Worm (Caenorhabditis elegans): ENCODE data around the gene sam-4.

- TF ChIP-seq lin-32 (GFP tag; optimal IDR thresholded peaks at IDR 0.05) (no peak), snpc-4 (tag; optimal IDR thresholded peaks at IDR 0.05) (no peak), nhr-76 (tag; optimal IDR thresholded peaks at IDR 0.05) (no peak), mab-5 (tag; optimal IDR thresholded peaks at IDR 0.05) (no peak), unc-62 (GFP tag; optimal IDR thresholded peaks at IDR 0.05) (no peak)
These were observed 11.1 kb upstream of the sam-4 start for ce11 chrII:5660155-5660554.

Measured in whole organism, mixed stage, embryonic.